Worm (Caenorhabditis elegans) whole organism, L4 larva: ENCODE results near the gene snrp-200.

ENCODE experiments used
- ceh-32 ChIP-seq: sonication (generic microtip); optimal IDR thresholded peaks from 2 replicates; lab custom pipeline; 2016; ENCODE audit warnings: mild to moderate bottlenecking, missing genetic modification characterization, missing compliant biosample characterization; ENCODE audit not compliant: poor library complexity
- ceh-82 ChIP-seq: sonication (generic microtip); optimal IDR thresholded peaks from 2 replicates; lab custom pipeline; 2017; ENCODE audit warnings: missing biosample characterization, missing genetic modification characterization
- ces-1 ChIP-seq: fragments of 150-350 bp; sonication (generic microtip); optimal IDR thresholded peaks from 4 replicates; lab custom pipeline; 2014; ENCODE audit warnings: missing biosample characterization, missing genetic modification reagents, missing genetic modification characterization
- egl-43 ChIP-seq: fragments of 200-800 bp; sonication (Bioruptor generic); IDR thresholded peaks from 2 replicates; pipeline ENCODE4 v1.3.6; 2022; ENCODE audit warnings: missing genetic modification reagents, missing genetic modification characterization, missing compliant biosample characterization
- fkh-10 ChIP-seq: fragments of 150-350 bp; optimal IDR thresholded peaks from 2 replicates; lab custom pipeline; 2014; ENCODE audit warnings: missing biosample characterization, missing genetic modification reagents, missing genetic modification characterization
- fos-1 ChIP-seq: fragments of 150-350 bp; optimal IDR thresholded peaks from 2 replicates; lab custom pipeline; 2014; ENCODE audit warnings: missing biosample characterization, missing genetic modification characterization
- gei-8 ChIP-seq: fragments of 200-800 bp; sonication (Bioruptor generic); optimal IDR thresholded peaks from 2 replicates; lab custom pipeline; 2018; ENCODE audit warnings: mild to moderate bottlenecking, missing genetic modification characterization, missing compliant biosample characterization
- lin-13 ChIP-seq: fragments of 150-350 bp; optimal IDR thresholded peaks from 2 replicates; lab custom pipeline; 2014; ENCODE audit warnings: missing biosample characterization, missing genetic modification reagents, missing genetic modification characterization
- madf-9 ChIP-seq: fragments of 200-800 bp; sonication (Bioruptor generic); conservative IDR thresholded peaks from 2 replicates; pipeline ENCODE4 v1.3.6; 2022; ENCODE audit warnings: missing genetic modification reagents, missing genetic modification characterization, missing compliant biosample characterization
- unc-62 ChIP-seq, 3 experiments: fragments of 150-350 bp in 1 of 3; sonication (generic microtip); optimal IDR thresholded peaks in 2 of 3; peaks in 1 of 3; 1 replicate in 1 of 3; 2 replicates in 2 of 3; lab custom pipeline; 2014 to 2017; ENCODE audit warnings: missing biosample characterization in 3 of 3, missing genetic modification characterization in 3 of 3, missing genetic modification reagents in 3 of 3, missing genotype in 1 of 3

DNA sequence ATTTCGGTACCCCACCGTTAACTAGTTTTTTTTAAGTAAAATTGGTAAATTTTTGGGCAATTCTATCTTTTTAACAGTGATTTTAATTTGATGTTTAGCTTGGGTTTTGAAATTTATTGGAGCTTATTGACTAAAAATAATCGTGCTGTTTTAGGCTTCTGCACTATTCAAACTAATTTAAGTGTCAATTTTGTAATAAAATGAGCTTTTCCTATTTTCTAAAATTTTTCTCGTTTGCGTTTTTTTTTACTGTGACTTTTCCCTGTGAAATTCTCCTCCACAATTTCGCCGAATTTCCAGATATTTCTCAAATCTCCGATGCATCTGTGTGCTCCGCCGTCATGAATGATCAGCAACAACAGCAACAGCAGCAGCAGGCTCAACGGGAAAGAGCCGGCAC lies 42.6 kb downstream of the snrp-200 start, which contains the start of gene tbc-17:
- no peak for TF ChIP-seq fkh-10 (GFP tag; lab: Kevin White, UChicago)
- TF ChIP-seq egl-43 (GFP tag; lab: Robert Waterston, UW): no peak
- TF ChIP-seq fos-1 (tag; lab: Kevin White, UChicago): no peak
- TF ChIP-seq ces-1 (GFP tag; lab: Kevin White, UChicago): no peak
- TF ChIP-seq ceh-32 (tag; lab: Kevin White, UChicago): no peak
- no peak for TF ChIP-seq gei-8
- no peak for TF ChIP-seq ceh-82 (tag; lab: Kevin White, UChicago)
- TF ChIP-seq lin-13 (GFP tag; lab: Kevin White, UChicago): no peak
- TF ChIP-seq unc-62 (GFP tag; optimal IDR thresholded peaks at IDR 0.05 in 1 of 2; lab: Kevin White, UChicago): no peak
- no peak for TF ChIP-seq unc-62 (tag; optimal IDR thresholded peaks at IDR 0.05; lab: Kevin White, UChicago)
- no peak for TF ChIP-seq madf-9 (GFP tag; lab: Robert Waterston, UW)
